Worm (Caenorhabditis elegans) whole organism, L4 larva: ENCODE data around the gene F46F5.7.
A peak's percentile ranks its signal among the peaks of the same experiment; 100 is the strongest.

Experiments used
- ZK546.5 ChIP-seq, 2 experiments: sonication (generic microtip); optimal IDR thresholded peaks; 2 replicates each; lab custom pipeline; 2017; ENCODE audit warnings: missing biosample characterization in 2 of 2, missing genetic modification characterization in 2 of 2
- ama-1 ChIP-seq: fragments of 150-350 bp; optimal IDR thresholded peaks from 2 replicates; lab custom pipeline; 2014; ENCODE audit warnings: inconsistent platforms, mixed read lengths
- dve-1 ChIP-seq: sonication (generic microtip); optimal IDR thresholded peaks from 2 replicates; lab custom pipeline; 2017; ENCODE audit warnings: antibody characterized with exemption, mild to moderate bottlenecking, missing genetic modification characterization, missing compliant biosample characterization; ENCODE audit not compliant: insufficient read depth
- pqm-1 ChIP-seq: sonication (generic microtip); optimal IDR thresholded peaks from 2 replicates; lab custom pipeline; 2017; ENCODE audit warnings: missing biosample characterization, missing genetic modification characterization
- unc-130 ChIP-seq: sonication (generic microtip); optimal IDR thresholded peaks from 2 replicates; lab custom pipeline; 2016; ENCODE audit warnings: missing genetic modification reagents, missing genetic modification characterization, missing compliant biosample characterization
- unc-62 ChIP-seq, 3 experiments: fragments of 150-350 bp in 1 of 3; sonication (generic microtip); optimal IDR thresholded peaks in 2 of 3; peaks in 1 of 3; 1 replicate in 1 of 3; 2 replicates in 2 of 3; lab custom pipeline; 2014 to 2017; ENCODE audit warnings: missing biosample characterization in 3 of 3, missing genetic modification characterization in 3 of 3, missing genetic modification reagents in 3 of 3, missing genotype in 1 of 3

- TF ChIP-seq unc-62 (GFP tag; optimal IDR thresholded peaks at IDR 0.05 in 1 of 2; lab: Kevin White, UChicago) (no peak), unc-62 (tag; optimal IDR thresholded peaks at IDR 0.05; lab: Kevin White, UChicago) (no peak), ZK546.5 (tag; optimal IDR thresholded peaks at IDR 0.05; lab: Kevin White, UChicago) (no peak), unc-130 (no peak), ama-1 (lab: Kevin White, UChicago) (peak; percentile 46), pqm-1 (no peak), dve-1 (tag; lab: Kevin White, UChicago) (peak; percentile 88)
Observed at ce11 chrII:848519-848918, 28.1 kb upstream of the F46F5.7 start, which contains the start of the genes acdh-9 and F28A10.13.
